Fruit fly (Drosophila melanogaster): ENCODE measurements around the gene CG1136.

DNA sequence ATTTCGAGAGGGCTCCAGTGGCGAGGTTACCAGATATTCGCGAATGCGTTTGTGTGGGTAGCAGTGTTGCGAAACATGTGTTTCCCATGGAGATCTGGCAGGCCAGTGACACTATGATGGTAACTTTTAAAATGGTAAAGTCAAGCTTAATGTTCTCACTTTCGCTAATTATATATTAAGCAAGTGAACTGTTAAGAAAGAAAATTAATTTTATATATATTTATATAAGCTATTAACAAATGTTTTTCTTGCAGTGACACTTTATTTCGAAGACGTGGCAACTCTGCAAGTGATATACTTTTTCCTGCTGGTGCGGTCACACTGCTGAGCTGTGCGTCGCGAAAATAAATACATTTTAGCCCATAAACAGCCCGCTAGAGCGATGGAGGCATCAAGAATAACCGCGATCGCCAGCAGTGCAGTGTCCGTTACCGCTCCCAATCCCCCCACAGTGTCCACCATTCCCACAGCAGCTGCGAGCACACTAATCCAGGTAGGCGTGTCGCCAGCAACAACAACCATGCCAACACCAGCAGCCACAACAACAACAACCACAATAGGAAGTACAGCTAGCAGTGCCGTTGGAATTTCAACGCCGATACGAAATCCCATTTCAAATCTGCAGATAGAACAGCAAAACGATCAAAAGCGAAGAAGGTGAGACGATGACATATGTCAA is 6.0 kb upstream of the CG1136 start, which contains the start of the genes CG11593 and Rcd5:
- TF ChIP-seq CG8478 (optimal IDR thresholded peaks at IDR 0.05) (no peak), CTCF (optimal IDR thresholded peaks at IDR 0.05) (no peak)

All from S2 (cell line).